Worm (Caenorhabditis elegans): Measurements from ENCODE around the gene tba-7.

DNA sequence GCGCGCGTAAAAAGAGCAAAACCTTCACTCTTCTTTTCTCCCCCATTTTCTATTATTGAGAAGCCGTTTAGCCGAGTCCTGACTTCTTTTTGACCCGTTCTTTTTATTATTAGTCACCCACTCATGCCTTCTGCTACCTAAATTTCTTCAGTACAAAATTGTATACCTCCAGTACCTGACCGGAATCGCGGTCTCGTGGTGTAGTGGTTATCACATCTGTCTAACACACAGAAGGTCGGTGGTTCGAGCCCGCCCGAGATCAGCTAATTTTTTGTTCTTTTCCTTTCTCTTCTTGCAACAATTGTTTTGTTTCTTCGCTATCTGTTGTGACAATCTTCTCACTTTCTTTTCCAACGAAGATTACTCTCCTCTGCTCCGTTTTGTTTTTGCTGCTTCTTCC is 18.7 kb downstream of the tba-7 start:
- no peak for TF ChIP-seq blmp-1 (tag; optimal IDR thresholded peaks at IDR 0.05)
- no peak for TF ChIP-seq cnd-1 (tag; optimal IDR thresholded peaks at IDR 0.05)
- no peak for TF ChIP-seq unc-120 (tag; optimal IDR thresholded peaks at IDR 0.05; ENCODE audit: poor library complexity, severe bottlenecking)
- no peak for TF ChIP-seq tbx-8 (GFP tag; optimal IDR thresholded peaks at IDR 0.05)
- TF ChIP-seq unc-62 (GFP tag; optimal IDR thresholded peaks at IDR 0.05) = no peak
- no peak for TF ChIP-seq nhr-237 (tag; optimal IDR thresholded peaks at IDR 0.05)
- no peak for TF ChIP-seq mep-1 (tag; optimal IDR thresholded peaks at IDR 0.05)
